Worm (Caenorhabditis elegans) whole organism, L3 larva: Measurements from ENCODE around the gene str-38.

Experiments
- R02D3.7 ChIP-seq: fragments of 150-350 bp; optimal IDR thresholded peaks from 2 replicates; lab custom pipeline; 2014; ENCODE audit warnings: missing biosample characterization, missing genetic modification characterization
- ceh-82 ChIP-seq: fragments of 150-350 bp; optimal IDR thresholded peaks from 2 replicates; lab custom pipeline; 2014; ENCODE audit warnings: missing biosample characterization, missing genetic modification characterization
- fos-1 ChIP-seq: fragments of 150-350 bp; optimal IDR thresholded peaks from 2 replicates; lab custom pipeline; 2014; ENCODE audit warnings: missing biosample characterization, missing genetic modification characterization
- lin-15B ChIP-seq: fragments of 150-350 bp; optimal IDR thresholded peaks from 2 replicates; lab custom pipeline; 2014; ENCODE audit warnings: missing biosample characterization, missing genetic modification characterization
- mdl-1 ChIP-seq: fragments of 150-350 bp; optimal IDR thresholded peaks from 2 replicates; lab custom pipeline; 2014; ENCODE audit warnings: missing biosample characterization, missing genetic modification characterization
- nhr-11 ChIP-seq: fragments of 150-350 bp; optimal IDR thresholded peaks from 2 replicates; lab custom pipeline; 2014; ENCODE audit warnings: missing biosample characterization, missing genetic modification characterization
- nhr-12 ChIP-seq: fragments of 150-350 bp; optimal IDR thresholded peaks from 2 replicates; lab custom pipeline; 2014; ENCODE audit warnings: missing biosample characterization, missing genetic modification characterization
- nhr-237 ChIP-seq: fragments of 150-350 bp; optimal IDR thresholded peaks from 2 replicates; lab custom pipeline; 2014; ENCODE audit warnings: missing biosample characterization, missing genetic modification characterization
- pha-4 ChIP-seq: fragments of 150-350 bp; optimal IDR thresholded peaks from 2 replicates; lab custom pipeline; 2014; ENCODE audit warnings: missing biosample characterization, missing genetic modification reagents, missing genetic modification characterization
- skn-1 ChIP-seq: fragments of 150-350 bp; optimal IDR thresholded peaks from 2 replicates; lab custom pipeline; 2014; ENCODE audit warnings: missing biosample characterization, missing genetic modification characterization
- tbx-2 ChIP-seq: sonication (generic microtip); optimal IDR thresholded peaks from 2 replicates; lab custom pipeline; 2016; ENCODE audit warnings: mild to moderate bottlenecking, missing genetic modification characterization, missing compliant biosample characterization
- unc-62 ChIP-seq: fragments of 150-350 bp; sonication (generic microtip); optimal IDR thresholded peaks from 4 replicates; lab custom pipeline; 2014; ENCODE audit warnings: missing biosample characterization, missing genetic modification reagents, missing genetic modification characterization

ce11 chrV:15733020-15733419 lies 911 bp upstream of the str-38 start:
- TF ChIP-seq pha-4 (tag; lab: Kevin White, UChicago) = no peak
- no peak for TF ChIP-seq unc-62 (GFP tag; lab: Kevin White, UChicago)
- TF ChIP-seq lin-15B (tag; lab: Kevin White, UChicago) = no peak
- TF ChIP-seq nhr-237 (tag; lab: Kevin White, UChicago) = no peak
- TF ChIP-seq nhr-11 (tag; lab: Kevin White, UChicago) = no peak
- TF ChIP-seq tbx-2 (tag; lab: Kevin White, UChicago) = no peak
- TF ChIP-seq mdl-1 (tag; lab: Kevin White, UChicago) = no peak
- TF ChIP-seq nhr-12 = no peak
- TF ChIP-seq ceh-82 (tag; lab: Kevin White, UChicago) = no peak
- no peak for TF ChIP-seq R02D3.7 (tag; lab: Kevin White, UChicago)
- TF ChIP-seq skn-1 (tag; lab: Kevin White, UChicago) = no peak
- TF ChIP-seq fos-1 (tag; lab: Kevin White, UChicago) = no peak
